Fruit fly (Drosophila melanogaster): Measurements from ENCODE around the gene loh.

The loh gene

DNA sequence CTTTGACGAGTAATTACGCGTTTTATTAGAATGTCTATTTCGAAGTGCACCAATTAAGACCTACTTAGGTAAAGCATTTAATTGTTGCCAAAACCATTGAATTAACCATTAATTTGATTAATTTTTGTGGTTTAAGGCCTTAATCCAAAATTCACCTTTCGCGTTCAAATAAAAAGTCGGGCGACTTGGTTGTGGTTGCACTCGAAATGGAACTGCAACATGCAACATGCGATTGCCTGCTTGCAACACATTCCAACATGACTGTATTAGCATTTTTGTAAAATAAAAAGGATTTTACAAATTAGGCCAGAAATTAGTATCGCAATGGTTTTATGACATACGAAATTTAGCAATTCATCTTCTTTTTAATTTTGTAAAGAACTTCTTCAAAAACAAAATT lies 32.5 kb downstream of the loh start:
- TF ChIP-seq sage (GFP tag; optimal IDR thresholded peaks at IDR 0.05) = no peak
- no peak for TF ChIP-seq OdsH (GFP tag; optimal IDR thresholded peaks at IDR 0.05)
- TF ChIP-seq Myc (optimal IDR thresholded peaks at IDR 0.05) = no peak
- TF ChIP-seq h (GFP tag; optimal IDR thresholded peaks at IDR 0.05) = no peak
- TF ChIP-seq Vsx2 (GFP tag; optimal IDR thresholded peaks at IDR 0.05; ENCODE audit: partially characterized antibody) = no peak
- TF ChIP-seq GATAd (GFP tag; optimal IDR thresholded peaks at IDR 0.05) = no peak
- TF ChIP-seq CG32264 (GFP tag; optimal IDR thresholded peaks at IDR 0.05) = no peak
- no peak for TF ChIP-seq Abd-B (GFP tag; optimal IDR thresholded peaks at IDR 0.05)
- TF ChIP-seq ey (GFP tag; optimal IDR thresholded peaks at IDR 0.05) = no peak
- no peak for TF ChIP-seq Hr83 (GFP tag; optimal IDR thresholded peaks at IDR 0.05; ENCODE audit: poor library complexity, severe bottlenecking)
- no peak for TF ChIP-seq pan (optimal IDR thresholded peaks at IDR 0.05)

DNA sequence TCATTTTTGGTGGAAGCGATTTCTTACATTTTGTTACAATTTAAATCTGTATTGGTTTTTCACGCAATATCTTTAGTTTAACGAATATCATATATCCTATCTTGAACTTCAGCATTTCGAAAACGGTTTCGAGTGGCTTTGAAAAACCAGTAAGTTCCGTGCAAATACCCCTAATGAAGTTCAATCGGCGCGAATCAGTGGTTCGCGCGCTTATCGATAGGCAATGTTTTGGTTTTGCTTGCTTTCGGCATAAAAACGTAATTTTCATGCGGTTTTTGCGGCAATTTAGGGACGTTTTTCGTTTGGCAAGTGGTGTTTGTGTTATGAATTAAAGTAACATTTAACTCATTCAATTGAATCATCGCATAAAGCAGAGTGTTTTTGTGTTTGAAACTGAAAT lies 34.5 kb downstream of the loh start, which contains the start of gene RluA-2:
RluA-2 (plus strand) TSS at position 195 of the 400 bp plus-strand sequence.
- TF ChIP-seq Dif (GFP tag; optimal IDR thresholded peaks at IDR 0.05; ENCODE audit: partially characterized antibody) = no peak
- TF ChIP-seq GATAd (GFP tag; optimal IDR thresholded peaks at IDR 0.05) = no peak
- TF ChIP-seq sv (GFP tag; optimal IDR thresholded peaks at IDR 0.05) = no peak
- no peak for TF ChIP-seq Jra (GFP tag; optimal IDR thresholded peaks at IDR 0.05)
- no peak for TF ChIP-seq Vsx2 (GFP tag; optimal IDR thresholded peaks at IDR 0.05; ENCODE audit: partially characterized antibody)
- no peak for TF ChIP-seq dsf (GFP tag; optimal IDR thresholded peaks at IDR 0.05; ENCODE audit: borderline replicate concordance)
- TF ChIP-seq psq (GFP tag; optimal IDR thresholded peaks at IDR 0.05) = no peak
- no peak for TF ChIP-seq jim (GFP tag; optimal IDR thresholded peaks at IDR 0.05)
- no peak for TF ChIP-seq Hr83 (GFP tag; optimal IDR thresholded peaks at IDR 0.05; ENCODE audit: poor library complexity, severe bottlenecking)
- TF ChIP-seq OdsH (GFP tag; optimal IDR thresholded peaks at IDR 0.05) = no peak
- TF ChIP-seq Hr78 (GFP tag; optimal IDR thresholded peaks at IDR 0.05) = no peak

DNA sequence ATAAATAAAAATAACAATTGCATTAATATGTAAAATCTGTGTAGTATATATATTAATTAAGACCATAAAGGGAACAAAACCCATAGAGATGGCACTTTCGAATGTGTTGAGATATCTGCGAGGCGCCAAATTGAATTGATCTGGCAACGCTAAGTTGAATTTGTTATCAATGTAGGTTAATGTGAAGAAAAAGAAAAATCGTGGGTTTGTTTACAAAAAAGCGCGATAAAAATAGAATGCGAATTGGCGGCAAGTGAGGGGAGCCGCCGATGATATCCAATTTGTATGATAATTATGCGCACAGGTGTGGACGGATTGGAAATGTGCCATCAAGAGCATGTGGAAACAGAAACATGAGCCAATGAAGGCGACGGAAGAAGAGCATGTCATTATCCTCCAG lies 37.5 kb downstream of the loh start:
- TF ChIP-seq GATAd (GFP tag; optimal IDR thresholded peaks at IDR 0.05) (peak; percentile 73), h (GFP tag; optimal IDR thresholded peaks at IDR 0.05) (no peak)

DNA sequence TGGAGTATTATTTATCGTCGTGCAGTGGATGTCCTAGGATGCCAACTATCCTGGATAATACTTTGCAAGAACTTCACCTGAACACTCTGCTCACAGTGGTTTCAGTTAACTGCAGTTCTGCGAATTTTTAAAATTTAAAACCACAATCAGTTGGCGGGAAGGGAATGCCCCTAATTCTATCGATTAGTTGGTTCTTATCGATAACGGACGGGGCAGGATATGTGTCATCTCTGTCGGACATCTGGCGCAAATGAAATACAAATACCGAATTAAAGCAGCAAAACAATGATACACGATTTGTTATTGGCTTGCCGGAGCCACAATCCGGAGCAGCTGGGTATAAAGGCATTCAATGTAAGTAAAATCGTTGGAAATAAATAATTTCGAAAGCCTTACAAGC lies 40.7 kb downstream of the loh start, which contains the start of gene Grip75:
Grip75 (plus strand) TSS at position 223 of the 400 bp plus-strand sequence.
- TF ChIP-seq dsf (GFP tag; optimal IDR thresholded peaks at IDR 0.05; ENCODE audit: borderline replicate concordance) (no peak), OdsH (GFP tag; optimal IDR thresholded peaks at IDR 0.05) (no peak), jim (GFP tag; optimal IDR thresholded peaks at IDR 0.05) (no peak), CrebA (GFP tag; optimal IDR thresholded peaks at IDR 0.05; ENCODE audit: borderline replicate concordance) (no peak), Dif (GFP tag; optimal IDR thresholded peaks at IDR 0.05; ENCODE audit: partially characterized antibody) (no peak), Jra (GFP tag; optimal IDR thresholded peaks at IDR 0.05) (no peak), pan (optimal IDR thresholded peaks at IDR 0.05) (no peak), tai (GFP tag; optimal IDR thresholded peaks at IDR 0.05) (no peak)

dm6 chr2L:10488484-10489223 lies 46.3 kb downstream of the loh start, which contains the start of the genes Cog4 and CG6144:
Cog4 (minus strand) TSS chr2L:10488622.
CG6144 (plus strand) TSS chr2L:10488694.
- TF ChIP-seq OdsH (GFP tag; optimal IDR thresholded peaks at IDR 0.05) (peak; percentile 15), brk (GFP tag; optimal IDR thresholded peaks at IDR 0.05) (no peak), sv (GFP tag; optimal IDR thresholded peaks at IDR 0.05) (peak; percentile 44), rgr (GFP tag; optimal IDR thresholded peaks at IDR 0.05) (no peak), psq (GFP tag; optimal IDR thresholded peaks at IDR 0.05) (peak; percentile 1), jim (GFP tag; optimal IDR thresholded peaks at IDR 0.05) (no peak)

DNA sequence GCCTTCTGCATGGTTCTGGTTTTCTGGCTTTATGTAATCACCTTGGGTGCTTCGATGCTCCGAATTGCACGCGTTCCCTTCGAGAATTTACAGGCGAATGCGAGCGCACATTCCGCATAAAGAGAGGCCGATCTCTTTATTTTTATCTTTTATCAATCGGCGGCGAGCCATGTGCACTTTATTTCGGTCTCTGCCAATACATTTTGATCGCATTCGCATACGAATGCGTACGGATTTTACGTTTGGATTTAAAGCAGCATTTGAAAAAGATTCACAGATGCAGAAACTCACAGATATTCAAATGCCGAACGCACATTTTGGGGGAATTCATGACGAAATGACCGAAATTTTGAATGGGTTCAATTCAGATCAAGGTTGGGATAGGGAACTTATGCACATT lies 49.0 kb downstream of the loh start, which contains the start of gene CG13144:
CG13144 (minus strand) TSS at position 101 of the 400 bp plus-strand sequence.
- TF ChIP-seq CG9705 (GFP tag; optimal IDR thresholded peaks at IDR 0.05) (no peak), OdsH (GFP tag; optimal IDR thresholded peaks at IDR 0.05) (no peak), sv (GFP tag; optimal IDR thresholded peaks at IDR 0.05) (no peak), GATAd (GFP tag; optimal IDR thresholded peaks at IDR 0.05) (no peak), HLH106 (tag; optimal IDR thresholded peaks at IDR 0.05) (no peak), dmrt93B (GFP tag; optimal IDR thresholded peaks at IDR 0.05) (no peak), CrebA (GFP tag; optimal IDR thresholded peaks at IDR 0.05; ENCODE audit: borderline replicate concordance) (no peak), usp (GFP tag; optimal IDR thresholded peaks at IDR 0.05) (no peak)
